Fruit fly (Drosophila melanogaster) whole organism, embryonic: Measurements from ENCODE around the gene CG14400.

Experiments used
- Adf1 ChIP-seq: fragments of 200-800 bp; sonication (Bioruptor generic); IDR thresholded peaks from 2 replicates; pipeline ENCODE4 v1.3.6; 2022; ENCODE audit warnings: missing biosample characterization, missing genetic modification characterization
- Bgb ChIP-seq: fragments of 200-800 bp; sonication (Bioruptor generic); IDR thresholded peaks from 2 replicates; pipeline ENCODE4 v1.3.6; 2022; ENCODE audit warnings: missing biosample characterization, missing genetic modification characterization; ENCODE audit not compliant: partially characterized antibody
- BtbVII ChIP-seq: fragments of 200-800 bp; sonication (Bioruptor generic); optimal IDR thresholded peaks from 3 replicates; lab custom pipeline; 2017; ENCODE audit warnings: missing biosample characterization, mild to moderate bottlenecking, missing genetic modification characterization
- CG14014 ChIP-seq: fragments of 200-800 bp; sonication (Bioruptor generic); IDR thresholded peaks from 2 replicates; pipeline ENCODE4 v1.3.6; 2022; ENCODE audit warnings: missing biosample characterization, missing genetic modification characterization
- CG15479 ChIP-seq: fragments of 200-800 bp; sonication (Bioruptor generic); optimal IDR thresholded peaks from 3 replicates; lab custom pipeline; 2019; ENCODE audit warnings: missing biosample characterization, mild to moderate bottlenecking, missing genetic modification characterization, moderate library complexity
- CG16813 ChIP-seq: fragments of 200-800 bp; sonication (Bioruptor generic); IDR thresholded peaks from 3 replicates; pipeline ENCODE4 v1.3.6; 2022; ENCODE audit warnings: missing biosample characterization, missing genetic modification characterization; ENCODE audit not compliant: partially characterized antibody
- CG17186 ChIP-seq: fragments of 200-800 bp; sonication (Bioruptor generic); optimal IDR thresholded peaks from 3 replicates; lab custom pipeline; 2017; ENCODE audit warnings: missing biosample characterization, missing genetic modification reagents, missing genetic modification characterization
- CG17612 ChIP-seq: fragments of 200-800 bp; sonication (Bioruptor generic); IDR thresholded peaks from 2 replicates; pipeline ENCODE4 v1.3.6; 2022; ENCODE audit warnings: missing biosample characterization, missing genetic modification characterization
- CG2199 ChIP-seq: fragments of 200-800 bp; sonication (Bioruptor generic); IDR thresholded peaks from 3 replicates; pipeline ENCODE4 v1.3.6; 2022; ENCODE audit warnings: missing biosample characterization, missing genetic modification characterization
- CG34376 ChIP-seq: fragments of 200-800 bp; sonication (Bioruptor generic); optimal IDR thresholded peaks from 2 replicates; lab custom pipeline; 2018; ENCODE audit warnings: missing biosample characterization, mild to moderate bottlenecking, missing genetic modification characterization
- CG4404 ChIP-seq: fragments of 200-800 bp; sonication (Bioruptor generic); IDR thresholded peaks from 2 replicates; pipeline ENCODE4 v1.3.6; 2022; ENCODE audit warnings: missing biosample characterization, missing genetic modification characterization
- CG6254 ChIP-seq: fragments of 200-800 bp; sonication (Bioruptor generic); optimal IDR thresholded peaks from 3 replicates; lab custom pipeline; 2017; ENCODE audit warnings: mild to moderate bottlenecking, missing biosample characterization, missing genetic modification reagents, missing genetic modification characterization
- CG6654 ChIP-seq: fragments of 200-800 bp; sonication (Bioruptor generic); optimal IDR thresholded peaks from 2 replicates; lab custom pipeline; 2017; ENCODE audit warnings: missing biosample characterization, mild to moderate bottlenecking, missing genetic modification characterization
- CG6854 ChIP-seq: fragments of 200-800 bp; sonication (Bioruptor generic); optimal IDR thresholded peaks from 3 replicates; lab custom pipeline; 2017; ENCODE audit warnings: missing biosample characterization, mild to moderate bottlenecking, missing genetic modification characterization
- CG7357 ChIP-seq: fragments of 200-800 bp; sonication (Bioruptor generic); IDR thresholded peaks from 3 replicates; pipeline ENCODE4 v1.3.6; 2022; ENCODE audit warnings: missing biosample characterization, missing genetic modification characterization
- CG7372 ChIP-seq: fragments of 200-800 bp; sonication (Bioruptor generic); IDR thresholded peaks from 2 replicates; pipeline ENCODE4 v1.3.6; 2022; ENCODE audit warnings: missing biosample characterization, missing genetic modification characterization
- CG7963 ChIP-seq: fragments of 200-800 bp; sonication (Bioruptor generic); IDR thresholded peaks from 3 replicates; pipeline ENCODE4 v1.3.6; 2022; ENCODE audit warnings: missing biosample characterization, missing genetic modification characterization; ENCODE audit not compliant: partially characterized antibody
- CG8290 ChIP-seq, 3 experiments: fragments of 200-800 bp; sonication (Bioruptor generic); optimal IDR thresholded peaks; 2 replicates each; lab custom pipeline; 2016 to 2019; ENCODE audit warnings: missing biosample characterization in 3 of 3, missing genetic modification characterization in 3 of 3, mild to moderate bottlenecking in 2 of 3, moderate library complexity in 1 of 3
- CG8765 ChIP-seq: fragments of 200-800 bp; sonication (Bioruptor generic); IDR thresholded peaks from 2 replicates; pipeline ENCODE4 v1.3.6; 2022; ENCODE audit warnings: missing biosample characterization, missing genetic modification characterization
- Dad ChIP-seq: fragments of 200-800 bp; sonication (Bioruptor generic); optimal IDR thresholded peaks from 3 replicates; lab custom pipeline; 2016; ENCODE audit warnings: missing biosample characterization, missing genetic modification characterization
- Doc3 ChIP-seq: fragments of 200-800 bp; sonication (Bioruptor generic); IDR thresholded peaks from 3 replicates; pipeline ENCODE4 v1.3.6; 2022; ENCODE audit warnings: missing biosample characterization, missing genetic modification characterization; ENCODE audit not compliant: partially characterized antibody
- Dp ChIP-seq: fragments of 200-800 bp; sonication (Bioruptor generic); optimal IDR thresholded peaks from 2 replicates; lab custom pipeline; 2018; ENCODE audit warnings: missing biosample characterization, mild to moderate bottlenecking, missing genetic modification characterization, moderate library complexity
- Eip74EF ChIP-seq, 2 experiments: fragments of 200-800 bp in 1 of 2; fragments of >200 bp in 1 of 2; sonication (Bioruptor generic) in 1 of 2; optimal IDR thresholded peaks; 2 replicates each; lab custom pipeline; 2017 to 2019; ENCODE audit warnings: missing biosample characterization in 2 of 2, missing genetic modification characterization in 2 of 2, mild to moderate bottlenecking in 1 of 2, moderate library complexity in 1 of 2
- Ets65A ChIP-seq: fragments of 200-800 bp; sonication (Bioruptor generic); peaks from one replicate; lab custom pipeline; 2016; ENCODE audit warnings: missing biosample characterization, missing genetic modification characterization
- HLH4C ChIP-seq: fragments of 200-800 bp; sonication (Bioruptor generic); IDR thresholded peaks from 3 replicates; pipeline ENCODE4 v1.3.6; 2022; ENCODE audit warnings: missing biosample characterization, missing genetic modification characterization; ENCODE audit not compliant: partially characterized antibody
- HmgZ ChIP-seq: fragments of 200-800 bp; sonication (Bioruptor generic); optimal IDR thresholded peaks from 2 replicates; lab custom pipeline; 2018; ENCODE audit warnings: missing biosample characterization, mild to moderate bottlenecking, missing genetic modification characterization
- Hmr ChIP-seq: fragments of 200-800 bp; sonication (Bioruptor generic); optimal IDR thresholded peaks from 3 replicates; lab custom pipeline; 2017; ENCODE audit warnings: mild to moderate bottlenecking, missing biosample characterization, missing genetic modification reagents, missing genetic modification characterization
- Hr78 ChIP-seq, 2 experiments: fragments of 200-800 bp in 1 of 2; fragments of >200 bp in 1 of 2; sonication (Bioruptor generic) in 1 of 2; optimal IDR thresholded peaks; 2 replicates each; lab custom pipeline; 2017 to 2019; ENCODE audit warnings: missing biosample characterization in 2 of 2, missing genetic modification characterization in 2 of 2, mild to moderate bottlenecking in 1 of 2, moderate library complexity in 1 of 2
- Med ChIP-seq: fragments of 200-800 bp; sonication (Bioruptor generic); peaks from one replicate; lab custom pipeline; 2016; ENCODE audit warnings: missing biosample characterization, missing genetic modification characterization, mild to moderate bottlenecking, inconsistent platforms, moderate library complexity
- Opbp ChIP-seq: fragments of 200-800 bp; sonication (Bioruptor generic); IDR thresholded peaks from 3 replicates; pipeline ENCODE4 v1.3.6; 2022; ENCODE audit warnings: missing biosample characterization, missing genetic modification characterization; ENCODE audit not compliant: partially characterized antibody
- Pdp1 ChIP-seq, 2 experiments: fragments of 200-800 bp; sonication (Bioruptor generic); optimal IDR thresholded peaks; 3 replicates each; lab custom pipeline; 2016; ENCODE audit warnings: missing biosample characterization in 2 of 2, missing genetic modification characterization in 2 of 2, mild to moderate bottlenecking in 1 of 2, moderate library complexity in 1 of 2
- emc ChIP-seq: fragments of 200-800 bp; sonication (Bioruptor generic); optimal IDR thresholded peaks from 2 replicates; lab custom pipeline; 2016; ENCODE audit warnings: missing biosample characterization, missing genetic modification characterization
- gem ChIP-seq: fragments of 200-800 bp; sonication (Bioruptor generic); optimal IDR thresholded peaks from 2 replicates; lab custom pipeline; 2019; ENCODE audit warnings: missing biosample characterization, mild to moderate bottlenecking, missing genetic modification characterization, moderate library complexity
- hth ChIP-seq: fragments of >200 bp; optimal IDR thresholded peaks from 2 replicates; lab custom pipeline; 2017; ENCODE audit warnings: inconsistent platforms
- lmd ChIP-seq: fragments of 200-800 bp; sonication (Bioruptor generic); IDR thresholded peaks from 2 replicates; pipeline ENCODE4 v1.3.6; 2022; ENCODE audit warnings: missing biosample characterization, missing genetic modification characterization
- nom ChIP-seq: fragments of 200-800 bp; sonication (Bioruptor generic); optimal IDR thresholded peaks from 2 replicates; lab custom pipeline; 2017; ENCODE audit warnings: missing biosample characterization, missing genetic modification characterization, mild to moderate bottlenecking, moderate library complexity, missing genetic modification reagents
- sens ChIP-seq: fragments of 200-800 bp; sonication (Bioruptor generic); peaks from one replicate; lab custom pipeline; 2016; ENCODE audit warnings: missing biosample characterization, missing genetic modification characterization
- sob ChIP-seq: fragments of 200-800 bp; sonication (Bioruptor generic); IDR thresholded peaks from 2 replicates; pipeline ENCODE4 v1.3.6; 2022; ENCODE audit warnings: missing biosample characterization, missing genetic modification characterization
- tna ChIP-seq: fragments of 200-800 bp; sonication (Bioruptor generic); IDR thresholded peaks from 2 replicates; pipeline ENCODE4 v1.3.6; 2022; ENCODE audit warnings: missing biosample characterization, missing genetic modification characterization; ENCODE audit not compliant: partially characterized antibody
- tx ChIP-seq: fragments of 200-800 bp; sonication (Bioruptor generic); optimal IDR thresholded peaks from 2 replicates; lab custom pipeline; 2016; ENCODE audit warnings: missing biosample characterization, missing genetic modification characterization
- vvl ChIP-seq: fragments of 200-800 bp; sonication (Bioruptor generic); IDR thresholded peaks from 2 replicates; pipeline ENCODE4 v1.3.6; 2022; ENCODE audit warnings: missing biosample characterization, missing genetic modification characterization
- zen2 ChIP-seq: fragments of 200-800 bp; sonication (Bioruptor generic); IDR thresholded peaks from 3 replicates; pipeline ENCODE4 v1.3.6; 2022; ENCODE audit warnings: missing biosample characterization, missing genetic modification characterization; ENCODE audit not compliant: partially characterized antibody
- zfh1 ChIP-seq: fragments of 200-800 bp; sonication (Bioruptor generic); IDR thresholded peaks from 3 replicates; pipeline ENCODE4 v1.3.6; 2022; ENCODE audit warnings: missing biosample characterization, missing genetic modification characterization

Gene CG14400

dm6 chr2L:20879567-20880141 lies 22.0 kb upstream of the CG14400 start (continued):
- peak; percentile 3 for TF ChIP-seq Hmr

- TF ChIP-seq hth (lab: Kevin White, UChicago) (no peak), Dad (no peak), Bgb (GFP tag; lab: Robert Waterston, UW) (no peak), gem (peak; percentile 69), zen2 (GFP tag; lab: Robert Waterston, UW) (no peak), Ets65A (GFP tag; lab: Kevin White, UChicago) (peak; percentile 75), tx (GFP tag; lab: Kevin White, UChicago) (no peak), Hmr (no peak), CG17612 (no peak), CG7372 (GFP tag; lab: Robert Waterston, UW) (no peak), Med (GFP tag; lab: Kevin White, UChicago) (peak; percentile 32), CG34376 (GFP tag; lab: Kevin White, UChicago) (peak; percentile 44), Dp (no peak), sob (GFP tag; lab: Robert Waterston, UW) (no peak), HmgZ (tag; lab: Kevin White, UChicago) (no peak), Hr78 (GFP tag; optimal IDR thresholded peaks at IDR 0.05; lab: Kevin White, UChicago) (peak in 1 of 2 experiments; percentile 10), sens (peak; percentile 2), CG4404 (GFP tag; lab: Robert Waterston, UW) (no peak), CG15479 (GFP tag; lab: Kevin White, UChicago) (peak; percentile 44), Eip74EF (GFP tag; optimal IDR thresholded peaks at IDR 0.05; lab: Kevin White, UChicago) (peak in 1 of 2 experiments; percentile 15), emc (GFP tag; lab: Kevin White, UChicago) (no peak)
Observed at dm6 chr2L:20878463-20878862, 20.8 kb upstream of the CG14400 start.

dm6 chr2L:20878052-20878451 lies 20.4 kb upstream of the CG14400 start:
- TF ChIP-seq vvl (GFP tag; lab: Robert Waterston, UW), result 0 out of 2 replicates have a peak, but pooled peaks have one; percentile 19
- TF ChIP-seq CG7357 (GFP tag; lab: Robert Waterston, UW), result no peak
- TF ChIP-seq Med (GFP tag; lab: Kevin White, UChicago), result peak; percentile 18
- TF ChIP-seq lmd (GFP tag; lab: Robert Waterston, UW), result no peak
- peak in 1 of 2 experiments; percentile 49 for TF ChIP-seq Pdp1 (GFP tag; optimal IDR thresholded peaks at IDR 0.05; lab: Kevin White, UChicago)
- TF ChIP-seq nom (GFP tag; lab: Kevin White, UChicago), result peak; percentile 60

dm6 chr2L:20874514-20874913 lies 16.8 kb upstream of the CG14400 start:
- TF ChIP-seq Med (GFP tag; lab: Kevin White, UChicago), result peak; percentile 6
- no peak for TF ChIP-seq CG6254 (GFP tag; lab: Kevin White, UChicago)
- TF ChIP-seq BtbVII (GFP tag; lab: Kevin White, UChicago), result no peak
- peak; percentile 47; the same call in 1 of the 3 replicates for TF ChIP-seq HLH4C (GFP tag; lab: Robert Waterston, UW)
- TF ChIP-seq CG14014, result 0 out of 2 replicates have a peak, but pooled peaks have one; percentile 11
- TF ChIP-seq Bgb (GFP tag; lab: Robert Waterston, UW), result peak; percentile 39; the same call in 1 of the 2 replicates
- peak; percentile 54; the same call in 1 of the 2 replicates for TF ChIP-seq tna
- TF ChIP-seq CG2199 (GFP tag; lab: Robert Waterston, UW), result peak; percentile 68; the same call in 2 of the 3 replicates
- peak; percentile 99 for TF ChIP-seq CG6654 (GFP tag; lab: Kevin White, UChicago)
- no peak for TF ChIP-seq CG8765 (GFP tag; lab: Robert Waterston, UW)
- no peak for TF ChIP-seq CG8290 (GFP tag; optimal IDR thresholded peaks at IDR 0.05; lab: Kevin White, UChicago)
- peak in 1 of 2 experiments; percentile 22 for TF ChIP-seq CG8290 (tag; optimal IDR thresholded peaks at IDR 0.05; lab: Kevin White, UChicago)
- peak; percentile 26; the same call in 1 of the 3 replicates for TF ChIP-seq CG7963 (GFP tag; lab: Robert Waterston, UW)
- peak; percentile 23 for TF ChIP-seq CG6854 (GFP tag; lab: Kevin White, UChicago)
- TF ChIP-seq CG17186, result no peak
- peak; percentile 54; the same call in 2 of the 3 replicates for TF ChIP-seq CG16813
- TF ChIP-seq zfh1 (GFP tag; lab: Robert Waterston, UW), result 0 out of 3 replicates have a peak, but pooled peaks have one; percentile 30
- peak; percentile 42; the same call in 1 of the 2 replicates for TF ChIP-seq Adf1 (GFP tag; lab: Robert Waterston, UW)
- 0 out of 3 replicates have a peak, but pooled peaks have one; percentile 46 for TF ChIP-seq Opbp (GFP tag; lab: Robert Waterston, UW)
- no peak for TF ChIP-seq sens
- no peak for TF ChIP-seq Doc3 (GFP tag; lab: Robert Waterston, UW)
- TF ChIP-seq hth (lab: Kevin White, UChicago), result no peak
